Worm (Caenorhabditis elegans): ENCODE results near the gene ZC250.5.

ce11 chrV:5825478-5825877 lies 19.9 kb downstream of the ZC250.5 start:
- no peak for TF ChIP-seq blmp-1 (tag; optimal IDR thresholded peaks at IDR 0.05; ENCODE audit: insufficient read depth)
- no peak for TF ChIP-seq nhr-21 (tag; optimal IDR thresholded peaks at IDR 0.05)
- no peak for TF ChIP-seq elt-3 (tag; optimal IDR thresholded peaks at IDR 0.05)
- TF ChIP-seq mdl-1 (tag; optimal IDR thresholded peaks at IDR 0.05): no peak
- no peak for TF ChIP-seq ama-1 (optimal IDR thresholded peaks at IDR 0.05)
- no peak for TF ChIP-seq ZK546.5 (tag; optimal IDR thresholded peaks at IDR 0.05)
- no peak for TF ChIP-seq fos-1 (tag; optimal IDR thresholded peaks at IDR 0.05)
- TF ChIP-seq lin-11 (tag; optimal IDR thresholded peaks at IDR 0.05): no peak
- TF ChIP-seq nhr-11 (tag; optimal IDR thresholded peaks at IDR 0.05): no peak
- TF ChIP-seq nhr-129 (tag; optimal IDR thresholded peaks at IDR 0.05): no peak
- TF ChIP-seq lin-13 (GFP tag; optimal IDR thresholded peaks at IDR 0.05): no peak
- TF ChIP-seq egl-27 (tag; optimal IDR thresholded peaks at IDR 0.05): no peak
- no peak for TF ChIP-seq elt-1 (tag; optimal IDR thresholded peaks at IDR 0.05)
- TF ChIP-seq unc-62 (GFP tag; optimal IDR thresholded peaks at IDR 0.05): no peak

Measured in whole organism, L2 larva.